Worm (Caenorhabditis elegans): ENCODE data around the gene mod-1.

The mod-1 gene

ce11 chrV:8948365-8948764 lies 34.5 kb upstream of the mod-1 start:
- TF ChIP-seq F26F4.8 (GFP tag; conservative IDR thresholded peaks at IDR 0.05): no peak
- TF ChIP-seq hlh-11 (tag; optimal IDR thresholded peaks at IDR 0.05): no peak
- TF ChIP-seq dmd-6 (GFP tag; IDR thresholded peaks at IDR 0.05): 0 out of 2 replicates have a peak, but pooled peaks have one; percentile 15
- no peak for TF ChIP-seq nhr-77 (tag; optimal IDR thresholded peaks at IDR 0.05)
- no peak for TF ChIP-seq madf-5 (GFP tag; IDR thresholded peaks at IDR 0.05)
- TF ChIP-seq nhr-28 (tag; optimal IDR thresholded peaks at IDR 0.05): peak; percentile 17
- TF ChIP-seq php-3 (GFP tag; IDR thresholded peaks at IDR 0.05): peak; percentile 59
- no peak for TF ChIP-seq lin-1 (GFP tag; IDR thresholded peaks at IDR 0.05)
- peak; percentile 14 for TF ChIP-seq hlh-30 (tag; optimal IDR thresholded peaks at IDR 0.05; ENCODE audit: insufficient read depth)
- TF ChIP-seq ama-1 (optimal IDR thresholded peaks at IDR 0.05): no peak
- TF ChIP-seq Y75B8A.6 (GFP tag; IDR thresholded peaks at IDR 0.05): no peak
- no peak for TF ChIP-seq mdl-1 (tag; optimal IDR thresholded peaks at IDR 0.05)
- peak; percentile 35 for TF ChIP-seq pqm-1 (tag; optimal IDR thresholded peaks at IDR 0.05)

ce11 chrV:8947499-8947898 lies 33.7 kb upstream of the mod-1 start, which contains the start of gene gck-1:
Gene gck-1 (plus strand): TSS chrV:8947799.
- no peak for TF ChIP-seq madf-5 (GFP tag; IDR thresholded peaks at IDR 0.05)
- no peak for TF ChIP-seq D1046.2 (GFP tag; IDR thresholded peaks at IDR 0.05)
- no peak for TF ChIP-seq lsy-2 (tag; optimal IDR thresholded peaks at IDR 0.05)
- TF ChIP-seq set-16 (GFP tag; IDR thresholded peaks at IDR 0.05): no peak
- TF ChIP-seq aly-2 (tag; optimal IDR thresholded peaks at IDR 0.05): no peak
- TF ChIP-seq mxl-2 (GFP tag; conservative IDR thresholded peaks at IDR 0.05): no peak
- TF ChIP-seq pqm-1 (tag; optimal IDR thresholded peaks at IDR 0.05): no peak
- no peak for TF ChIP-seq zip-2 (tag; optimal IDR thresholded peaks at IDR 0.05)
- no peak for TF ChIP-seq ces-1 (GFP tag; optimal IDR thresholded peaks at IDR 0.05)
- no peak for TF ChIP-seq mdt-29 (GFP tag; IDR thresholded peaks at IDR 0.05)
- TF ChIP-seq snpc-1.2 (GFP tag; IDR thresholded peaks at IDR 0.05): no peak

DNA sequence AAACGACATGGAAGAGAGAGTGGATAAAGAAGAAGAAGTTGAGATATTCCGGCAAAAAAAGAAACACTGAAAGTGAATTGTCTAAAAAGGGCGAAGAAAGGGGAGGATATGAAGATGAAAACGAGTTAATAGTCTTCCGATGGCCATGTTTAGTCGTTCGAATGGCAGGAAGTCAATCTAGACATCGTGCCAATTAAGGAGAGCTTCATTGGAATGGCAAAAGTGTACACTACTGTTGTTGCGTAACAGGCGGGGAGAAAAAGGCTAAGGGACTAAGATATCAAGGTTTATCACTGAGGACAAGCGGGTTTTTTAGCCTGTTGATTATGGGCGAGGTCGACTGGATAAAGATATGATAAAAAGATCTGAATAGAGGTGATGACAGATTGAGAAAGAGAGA lies 32.3 kb upstream of the mod-1 start:
- TF ChIP-seq set-16 (GFP tag; IDR thresholded peaks at IDR 0.05) (no peak), mxl-3 (GFP tag; optimal IDR thresholded peaks at IDR 0.05) (peak; percentile 13), attf-4 (tag; optimal IDR thresholded peaks at IDR 0.05) (no peak), ces-1 (GFP tag; optimal IDR thresholded peaks at IDR 0.05) (no peak), lin-1 (GFP tag; IDR thresholded peaks at IDR 0.05) (no peak), nhr-28 (tag; optimal IDR thresholded peaks at IDR 0.05) (no peak), madf-9 (GFP tag; conservative IDR thresholded peaks at IDR 0.05) (no peak), hlh-11 (tag; optimal IDR thresholded peaks at IDR 0.05) (peak; percentile 9), unc-62 (GFP tag; optimal IDR thresholded peaks at IDR 0.05 in 1 of 2) (peak in 1 of 2 experiments; percentile 92), unc-62 (tag; optimal IDR thresholded peaks at IDR 0.05) (no peak)

DNA sequence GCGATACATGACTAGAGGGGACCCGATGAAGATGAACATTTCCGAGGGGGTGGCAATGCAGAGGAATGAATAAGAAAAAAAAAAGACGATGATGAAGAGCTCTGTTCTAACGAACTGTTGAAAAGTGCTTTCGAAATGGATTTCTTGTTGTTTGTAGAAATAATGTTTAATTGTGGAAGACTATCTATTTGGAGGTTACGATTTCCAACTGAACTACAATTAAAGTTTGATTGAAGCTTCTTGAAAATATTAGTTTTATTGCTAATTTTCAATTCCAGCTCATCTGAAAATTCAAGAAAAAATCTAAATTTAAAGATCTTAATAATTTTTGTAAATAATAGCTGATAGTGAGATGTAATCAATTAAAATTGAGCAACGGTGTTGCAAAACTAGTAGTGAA lies 30.6 kb upstream of the mod-1 start:
- TF ChIP-seq F49E8.2 (tag; optimal IDR thresholded peaks at IDR 0.05; ENCODE audit: borderline replicate concordance) (no peak), vab-7 (GFP tag; IDR thresholded peaks at IDR 0.05) (no peak), aha-1 (tag) (peak; percentile 90), nhr-42 (GFP tag; IDR thresholded peaks at IDR 0.05) (no peak), snpc-1.2 (GFP tag; IDR thresholded peaks at IDR 0.05) (no peak)

- TF ChIP-seq madf-5 (GFP tag; IDR thresholded peaks at IDR 0.05) (no peak), mdt-29 (GFP tag; IDR thresholded peaks at IDR 0.05) (no peak), nhr-77 (tag; optimal IDR thresholded peaks at IDR 0.05) (no peak), T26A8.4 (GFP tag; IDR thresholded peaks at IDR 0.05) (no peak), Y48G9A.11 (GFP tag; IDR thresholded peaks at IDR 0.05) (no peak), set-16 (GFP tag; IDR thresholded peaks at IDR 0.05) (no peak), sdz-12 (GFP tag; optimal IDR thresholded peaks at IDR 0.05) (no peak), F26F4.8 (GFP tag; conservative IDR thresholded peaks at IDR 0.05) (no peak), Y5F2A.4 (GFP tag; optimal IDR thresholded peaks at IDR 0.05) (no peak), mxl-3 (GFP tag; optimal IDR thresholded peaks at IDR 0.05) (no peak), snpc-4 (tag; optimal IDR thresholded peaks at IDR 0.05) (no peak)
Observed at ce11 chrV:8943963-8944362, 30.1 kb upstream of the mod-1 start, which contains the start of gene T19A5.3. Gene T19A5.3 (minus strand): TSS chrV:8944063.
